Worm (Caenorhabditis elegans): ENCODE measurements around the gene Y57A10A.31.

DNA sequence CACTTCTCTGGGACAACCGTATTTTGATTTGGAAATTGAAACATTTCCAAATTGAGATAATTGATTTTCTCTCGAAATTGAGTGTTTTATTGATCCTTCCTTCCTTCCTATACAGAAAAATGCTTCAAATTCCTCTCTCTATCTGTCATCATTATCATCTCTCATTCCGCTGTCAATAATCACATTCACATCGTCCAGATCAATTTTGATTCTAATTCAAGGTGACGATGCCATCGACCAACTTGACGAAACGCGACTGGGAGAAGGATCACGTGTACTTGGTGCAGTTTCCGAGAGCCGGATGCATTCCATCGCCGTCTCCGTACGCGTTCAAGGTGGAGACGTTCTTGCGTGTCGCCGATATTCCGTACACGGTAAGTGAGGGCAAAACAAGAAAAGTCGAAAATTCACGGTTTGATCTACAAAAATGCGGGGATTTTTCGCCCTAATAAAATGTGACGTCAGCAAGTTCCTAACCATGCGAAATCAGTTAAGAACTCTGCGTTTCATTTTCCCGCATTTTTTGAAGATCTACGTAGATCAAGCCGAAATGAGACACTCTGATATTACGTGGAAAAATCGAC lies 25.1 kb upstream of the Y57A10A.31 start, which contains the start of gene faxc-1:
- TF ChIP-seq B0310.2 (tag; optimal IDR thresholded peaks at IDR 0.05) = no peak
- no peak for TF ChIP-seq sea-1 (GFP tag; conservative IDR thresholded peaks at IDR 0.05)
- TF ChIP-seq hmg-4 (GFP tag; optimal IDR thresholded peaks at IDR 0.05) = no peak
- no peak for TF ChIP-seq ama-1 (optimal IDR thresholded peaks at IDR 0.05)
- no peak for TF ChIP-seq flt-1 (GFP tag; IDR thresholded peaks at IDR 0.05)
- TF ChIP-seq tra-4 (tag; optimal IDR thresholded peaks at IDR 0.05) = no peak

Data from whole organism, early embryonic.